Fruit fly (Drosophila melanogaster) whole organism, embryonic: ENCODE data around the gene Spps.
A peak's percentile ranks its signal among the peaks of the same experiment; 100 is the strongest.

Experiments
- ATbp ChIP-seq: fragments of 200-800 bp; sonication (Bioruptor generic); optimal IDR thresholded peaks from 2 replicates; lab custom pipeline; 2017; ENCODE audit warnings: missing biosample characterization, mild to moderate bottlenecking, missing genetic modification characterization, missing genetic modification reagents
- Antp ChIP-seq: fragments of 200-800 bp; sonication (Bioruptor generic); optimal IDR thresholded peaks from 3 replicates; lab custom pipeline; 2016; ENCODE audit warnings: missing biosample characterization, missing genetic modification characterization
- Atf6 ChIP-seq: fragments of 200-800 bp; sonication (Bioruptor generic); IDR thresholded peaks from 2 replicates; pipeline ENCODE4 v1.3.6; 2022; ENCODE audit warnings: missing biosample characterization, missing genetic modification characterization
- CG10321 ChIP-seq: fragments of 200-800 bp; sonication (Bioruptor generic); IDR thresholded peaks from 2 replicates; pipeline ENCODE4 v1.3.6; 2022; ENCODE audit warnings: missing biosample characterization, missing genetic modification characterization
- CG10654 ChIP-seq: fragments of 200-800 bp; sonication (Bioruptor generic); optimal IDR thresholded peaks from 2 replicates; lab custom pipeline; 2016; ENCODE audit warnings: missing biosample characterization, missing genetic modification characterization
- CG11456 ChIP-seq: fragments of 200-800 bp; sonication (Bioruptor generic); IDR thresholded peaks from 3 replicates; pipeline ENCODE4 v1.3.6; 2022; ENCODE audit warnings: missing biosample characterization, missing genetic modification characterization
- CG11560 ChIP-seq: fragments of 200-800 bp; sonication (Bioruptor generic); IDR thresholded peaks from 3 replicates; pipeline ENCODE4 v1.3.6; 2022; ENCODE audit warnings: missing biosample characterization, missing genetic modification characterization
- CG12769 ChIP-seq: fragments of 200-800 bp; sonication (Bioruptor generic); optimal IDR thresholded peaks from 2 replicates; lab custom pipeline; 2019; ENCODE audit warnings: missing biosample characterization, mild to moderate bottlenecking, missing genetic modification characterization, moderate library complexity
- CG15479 ChIP-seq: fragments of 200-800 bp; sonication (Bioruptor generic); optimal IDR thresholded peaks from 3 replicates; lab custom pipeline; 2019; ENCODE audit warnings: missing biosample characterization, mild to moderate bottlenecking, missing genetic modification characterization, moderate library complexity
- CG17829 ChIP-seq: fragments of 200-800 bp; optimal IDR thresholded peaks from 2 replicates; lab custom pipeline; 2019; ENCODE audit warnings: missing biosample characterization, mild to moderate bottlenecking, missing genetic modification characterization, moderate library complexity
- CG2116 ChIP-seq: fragments of 200-800 bp; sonication (Bioruptor generic); optimal IDR thresholded peaks from 3 replicates; lab custom pipeline; 2018; ENCODE audit warnings: missing biosample characterization, mild to moderate bottlenecking, missing genetic modification characterization
- CG3995 ChIP-seq: fragments of 200-800 bp; sonication (Bioruptor generic); optimal IDR thresholded peaks from 3 replicates; lab custom pipeline; 2016; ENCODE audit warnings: missing biosample characterization, missing genetic modification characterization
- CG6254 ChIP-seq: fragments of 200-800 bp; sonication (Bioruptor generic); optimal IDR thresholded peaks from 3 replicates; lab custom pipeline; 2017; ENCODE audit warnings: mild to moderate bottlenecking, missing biosample characterization, missing genetic modification reagents, missing genetic modification characterization
- CG6689 ChIP-seq: fragments of 200-800 bp; sonication (Bioruptor generic); IDR thresholded peaks from 2 replicates; pipeline ENCODE4 v1.3.6; 2022; ENCODE audit warnings: missing biosample characterization, missing genetic modification characterization
- CG8478 ChIP-seq: fragments of >200 bp; optimal IDR thresholded peaks from 2 replicates; lab custom pipeline; 2018
- CG9932 ChIP-seq: fragments of 200-800 bp; sonication (Bioruptor generic); IDR thresholded peaks from 2 replicates; pipeline ENCODE4 v1.3.6; 2022; ENCODE audit warnings: missing biosample characterization, missing genetic modification characterization
- Hand ChIP-seq: fragments of 200-800 bp; sonication (Bioruptor generic); optimal IDR thresholded peaks from 2 replicates; lab custom pipeline; 2017; ENCODE audit warnings: mild to moderate bottlenecking, missing biosample characterization, missing genetic modification reagents, missing genetic modification characterization
- Hmr ChIP-seq: fragments of 200-800 bp; sonication (Bioruptor generic); optimal IDR thresholded peaks from 3 replicates; lab custom pipeline; 2017; ENCODE audit warnings: mild to moderate bottlenecking, missing biosample characterization, missing genetic modification reagents, missing genetic modification characterization
- Lim3 ChIP-seq: fragments of 200-800 bp; sonication (Bioruptor generic); IDR thresholded peaks from 2 replicates; pipeline ENCODE4 v1.3.6; 2022; ENCODE audit warnings: missing biosample characterization, missing genetic modification characterization
- MESR4 ChIP-seq: fragments of 200-800 bp; sonication (Bioruptor generic); optimal IDR thresholded peaks from 2 replicates; lab custom pipeline; 2018; ENCODE audit warnings: missing biosample characterization, mild to moderate bottlenecking, missing genetic modification characterization, moderate library complexity
- Mrtf ChIP-seq: fragments of 200-800 bp; sonication (Bioruptor generic); IDR thresholded peaks from 3 replicates; pipeline ENCODE4 v1.3.6; 2022; ENCODE audit warnings: missing biosample characterization, missing genetic modification characterization
- Poxn ChIP-seq: fragments of 200-800 bp; sonication (Bioruptor generic); IDR thresholded peaks from 2 replicates; pipeline ENCODE4 v1.3.6; 2022; ENCODE audit warnings: missing biosample characterization, missing genetic modification characterization
- Side ChIP-seq: fragments of 200-800 bp; sonication (Bioruptor generic); optimal IDR thresholded peaks from 2 replicates; lab custom pipeline; 2016; ENCODE audit warnings: missing biosample characterization, missing genetic modification characterization
- Sox100B ChIP-seq: fragments of 200-800 bp; sonication (Bioruptor generic); optimal IDR thresholded peaks from 3 replicates; lab custom pipeline; 2018; ENCODE audit warnings: missing biosample characterization, mild to moderate bottlenecking, missing genetic modification characterization
- Sox102F ChIP-seq: fragments of 200-800 bp; sonication (Bioruptor generic); optimal IDR thresholded peaks from 2 replicates; lab custom pipeline; 2018; ENCODE audit warnings: missing biosample characterization, mild to moderate bottlenecking, missing genetic modification characterization, moderate library complexity
- Sry-β ChIP-seq: fragments of 200-800 bp; sonication (Bioruptor generic); optimal IDR thresholded peaks from 2 replicates; lab custom pipeline; 2018; ENCODE audit warnings: missing biosample characterization, mild to moderate bottlenecking, missing genetic modification characterization, moderate library complexity
- Stat92E ChIP-seq, 3 experiments: fragments of >200 bp in 2 of 3; fragments of 200-800 bp in 1 of 3; sonication (Bioruptor generic) in 1 of 3; optimal IDR thresholded peaks; 2 replicates each; lab custom pipeline; 2017 to 2019; ENCODE audit warnings: missing biosample characterization in 3 of 3, missing genetic modification characterization in 3 of 3, mild to moderate bottlenecking in 1 of 3, moderate library complexity in 1 of 3
- Xbp1 ChIP-seq: fragments of 200-800 bp; sonication (Bioruptor generic); optimal IDR thresholded peaks from 3 replicates; lab custom pipeline; 2016; ENCODE audit warnings: missing biosample characterization, mild to moderate bottlenecking, missing genetic modification characterization
- bigmax ChIP-seq: fragments of 200-800 bp; sonication (Bioruptor generic); optimal IDR thresholded peaks from 2 replicates; lab custom pipeline; 2018; ENCODE audit warnings: missing biosample characterization, mild to moderate bottlenecking, missing genetic modification characterization
- bowl ChIP-seq: fragments of 200-800 bp; sonication (Bioruptor generic); IDR thresholded peaks from 2 replicates; pipeline ENCODE4 v1.3.6; 2022; ENCODE audit warnings: missing biosample characterization, missing genetic modification characterization
- bsh ChIP-seq, 2 experiments: fragments of 200-800 bp; sonication (Bioruptor generic); optimal IDR thresholded peaks; 2 replicates each; lab custom pipeline; 2017 to 2018; ENCODE audit warnings: mild to moderate bottlenecking in 2 of 2, missing biosample characterization in 2 of 2, missing genetic modification characterization in 2 of 2, moderate library complexity in 1 of 2
- caup ChIP-seq: fragments of 200-800 bp; sonication (Bioruptor generic); optimal IDR thresholded peaks from 3 replicates; lab custom pipeline; 2017; ENCODE audit warnings: missing biosample characterization, mild to moderate bottlenecking, missing genetic modification characterization, moderate library complexity; ENCODE audit not compliant: severe bottlenecking
- chinmo ChIP-seq: fragments of 200-800 bp; sonication (Bioruptor generic); IDR thresholded peaks from 4 replicates; pipeline ENCODE4 v1.3.6; 2022; ENCODE audit warnings: missing biosample characterization, missing genetic modification characterization; ENCODE audit not compliant: partially characterized antibody
- dan ChIP-seq: fragments of 200-800 bp; sonication (Bioruptor generic); IDR thresholded peaks from 2 replicates; pipeline ENCODE4 v1.3.6; 2022; ENCODE audit warnings: missing biosample characterization, missing genetic modification characterization
- dpn ChIP-seq, 2 experiments: fragments of 200-800 bp; sonication (Bioruptor generic); optimal IDR thresholded peaks; 3 replicates each; lab custom pipeline; 2016; ENCODE audit warnings: missing biosample characterization in 2 of 2, missing genetic modification characterization in 2 of 2
- gcm2 ChIP-seq: fragments of 200-800 bp; sonication (Bioruptor generic); optimal IDR thresholded peaks from 2 replicates; lab custom pipeline; 2016; ENCODE audit warnings: missing biosample characterization, missing genetic modification characterization
- jing ChIP-seq: fragments of 200-800 bp; sonication (Bioruptor generic); optimal IDR thresholded peaks from 2 replicates; lab custom pipeline; 2018; ENCODE audit warnings: missing biosample characterization, mild to moderate bottlenecking, missing genetic modification characterization
- lab ChIP-seq: fragments of 200-800 bp; sonication (Bioruptor generic); optimal IDR thresholded peaks from 3 replicates; lab custom pipeline; 2017; ENCODE audit warnings: missing biosample characterization, missing genetic modification characterization, mild to moderate bottlenecking, moderate library complexity, missing genetic modification reagents
- lov ChIP-seq, 2 experiments: fragments of 200-800 bp in 1 of 2; fragments of >200 bp in 1 of 2; sonication (Bioruptor generic) in 1 of 2; IDR thresholded peaks in 1 of 2; optimal IDR thresholded peaks in 1 of 2; 2 replicates in 1 of 2; 3 replicates in 1 of 2; pipeline versions ENCODE4 v1.3.6 to Lab custom; 2017 to 2022; ENCODE audit warnings: missing biosample characterization in 1 of 2, missing genetic modification characterization in 1 of 2
- p53 ChIP-seq: fragments of 200-800 bp; sonication (Bioruptor generic); optimal IDR thresholded peaks from 2 replicates; lab custom pipeline; 2016; ENCODE audit warnings: missing biosample characterization, missing genetic modification characterization
- pan ChIP-seq, 4 experiments: fragments of >200 bp in 3 of 4; fragments of 200-800 bp in 1 of 4; sonication (Bioruptor generic) in 1 of 4; optimal IDR thresholded peaks in 3 of 4; IDR thresholded peaks in 1 of 4; 2 replicates each; pipeline versions ENCODE4 v1.3.6 to Lab custom; 2017 to 2022; ENCODE audit warnings: missing biosample characterization in 2 of 4, missing genetic modification characterization in 2 of 4, mixed read lengths in 1 of 4
- ranshi ChIP-seq: fragments of 200-800 bp; sonication (Bioruptor generic); IDR thresholded peaks from 2 replicates; pipeline ENCODE4 v1.3.6; 2022; ENCODE audit warnings: missing biosample characterization, missing genetic modification characterization
- salm ChIP-seq: fragments of 200-800 bp; sonication (Bioruptor generic); optimal IDR thresholded peaks from 2 replicates; lab custom pipeline; 2018; ENCODE audit warnings: missing biosample characterization, mild to moderate bottlenecking, missing genetic modification characterization
- sqz ChIP-seq: fragments of 200-800 bp; sonication (Bioruptor generic); optimal IDR thresholded peaks from 3 replicates; lab custom pipeline; 2018; ENCODE audit warnings: missing biosample characterization, mild to moderate bottlenecking, missing genetic modification characterization
- tgo ChIP-seq: fragments of 200-800 bp; sonication (Bioruptor generic); IDR thresholded peaks from 3 replicates; pipeline ENCODE4 v1.3.6; 2022; ENCODE audit warnings: missing biosample characterization, missing genetic modification characterization
- twi ChIP-seq: fragments of 200-800 bp; optimal IDR thresholded peaks from 2 replicates; lab custom pipeline; 2019; ENCODE audit warnings: missing biosample characterization, mild to moderate bottlenecking, missing genetic modification characterization, moderate library complexity

Spps gene

dm6 chr3R:24221334-24222302 is 5.1 kb downstream of the Spps start, which contains the start of gene twin (continued):
- TF ChIP-seq twi (tag; lab: Kevin White, UChicago) (peak; percentile 38), bsh (GFP tag; optimal IDR thresholded peaks at IDR 0.05; lab: Kevin White, UChicago) (peak in 1 of 2 experiments; percentile 43), Sox102F (no peak), dan (GFP tag; lab: Robert Waterston, UW) (no peak), jing (GFP tag; lab: Kevin White, UChicago) (no peak), MESR4 (GFP tag; lab: Kevin White, UChicago) (peak; percentile 64), Stat92E (GFP tag; optimal IDR thresholded peaks at IDR 0.05; lab: Kevin White, UChicago) (no peak), Side (peak; percentile 51), CG9932 (peak; percentile 88), Mrtf (GFP tag; lab: Robert Waterston, UW) (no peak), dpn (GFP tag; optimal IDR thresholded peaks at IDR 0.05; lab: Kevin White, UChicago) (peak; percentile 65 to 67), Sox100B (no peak), ATbp (GFP tag; lab: Kevin White, UChicago) (no peak), p53 (GFP tag; lab: Kevin White, UChicago) (peak; percentile 31), CG10321 (GFP tag; lab: Robert Waterston, UW) (no peak), Xbp1 (peak; percentile 70), bowl (no peak), lab (GFP tag; lab: Kevin White, UChicago) (no peak), ranshi (GFP tag; lab: Robert Waterston, UW) (no peak), pan (optimal IDR thresholded peaks at IDR 0.05; lab: Kevin White, UChicago) (no peak), pan (GFP tag; optimal IDR thresholded peaks at IDR 0.05 in 1 of 2, IDR thresholded peaks at IDR 0.05 in 1 of 2) (no peak), Antp (GFP tag; lab: Kevin White, UChicago) (peak; percentile 73), Sry-β (GFP tag; lab: Kevin White, UChicago) (peak; percentile 86), CG8478 (lab: Kevin White, UChicago) (peak; percentile 37), CG12769 (tag; lab: Kevin White, UChicago) (no peak), CG17829 (tag; lab: Kevin White, UChicago) (peak; percentile 22), lov (optimal IDR thresholded peaks at IDR 0.05; lab: Kevin White, UChicago) (no peak), lov (GFP tag; IDR thresholded peaks at IDR 0.05; lab: Robert Waterston, UW) (no peak), CG6254 (GFP tag; lab: Kevin White, UChicago) (no peak), CG6689 (GFP tag; lab: Robert Waterston, UW) (peak; percentile 53), caup (GFP tag; lab: Kevin White, UChicago) (peak; percentile 22), CG3995 (GFP tag; lab: Kevin White, UChicago) (peak; percentile 22), Hand (no peak), bigmax (GFP tag; lab: Kevin White, UChicago) (no peak), CG2116 (GFP tag; lab: Kevin White, UChicago) (peak; percentile 91), CG10654 (GFP tag; lab: Kevin White, UChicago) (peak; percentile 64), Hmr (no peak), Poxn (GFP tag; lab: Robert Waterston, UW) (0 out of 2 replicates have a peak, but pooled peaks have one; percentile 22), CG11456 (GFP tag; lab: Robert Waterston, UW) (peak; percentile 63; the same call in 2 of the 3 replicates), chinmo (peak; percentile 42; the same call in 1 of the 4 replicates), Lim3 (no peak), Atf6 (peak; percentile 59; the same call in 1 of the 2 replicates), gcm2 (GFP tag; lab: Kevin White, UChicago) (no peak), CG15479 (GFP tag; lab: Kevin White, UChicago) (no peak), tgo (GFP tag; lab: Robert Waterston, UW) (peak; percentile 15; the same call in 1 of the 3 replicates), salm (tag; lab: Kevin White, UChicago) (no peak), CG11560 (tag; lab: Robert Waterston, UW) (peak; percentile 58; the same call in 2 of the 3 replicates), sqz (no peak)
